Fruit fly (Drosophila melanogaster): ENCODE results near the gene uif.

uif gene

dm6 chr2L:6966309-6966708, 43.9 kb downstream of the uif start:
- TF ChIP-seq psq (optimal IDR thresholded peaks at IDR 0.05): no peak
- no peak for TF ChIP-seq CG8478 (optimal IDR thresholded peaks at IDR 0.05)
- no peak for TF ChIP-seq Dll (optimal IDR thresholded peaks at IDR 0.05)
- no peak for TF ChIP-seq EcR (GFP tag; optimal IDR thresholded peaks at IDR 0.05)
- TF ChIP-seq pan (optimal IDR thresholded peaks at IDR 0.05): no peak
- TF ChIP-seq usp (GFP tag; optimal IDR thresholded peaks at IDR 0.05): no peak

- TF ChIP-seq EcR (GFP tag; optimal IDR thresholded peaks at IDR 0.05): no peak
- no peak for TF ChIP-seq psq (optimal IDR thresholded peaks at IDR 0.05)
- no peak for TF ChIP-seq usp (GFP tag; optimal IDR thresholded peaks at IDR 0.05)
- TF ChIP-seq Dll (optimal IDR thresholded peaks at IDR 0.05): no peak
- no peak for TF ChIP-seq CG8478 (optimal IDR thresholded peaks at IDR 0.05)
- TF ChIP-seq pan (optimal IDR thresholded peaks at IDR 0.05): no peak
Observed at dm6 chr2L:6964632-6965031, 45.5 kb downstream of the uif start.

dm6 chr2L:6964022-6964434, 46.1 kb downstream of the uif start, which contains the start of the genes sip2 and Coprox:
Gene sip2, minus strand, starts transcription at chr2L:6964074.
Gene Coprox, plus strand, starts transcription at chr2L:6964421.
- TF ChIP-seq psq (optimal IDR thresholded peaks at IDR 0.05) (no peak), Dll (optimal IDR thresholded peaks at IDR 0.05) (no peak), usp (GFP tag; optimal IDR thresholded peaks at IDR 0.05) (no peak), EcR (GFP tag; optimal IDR thresholded peaks at IDR 0.05) (no peak), CG8478 (optimal IDR thresholded peaks at IDR 0.05) (no peak), pan (optimal IDR thresholded peaks at IDR 0.05) (no peak)

- TF ChIP-seq psq (optimal IDR thresholded peaks at IDR 0.05) (no peak), Dll (optimal IDR thresholded peaks at IDR 0.05) (no peak), usp (GFP tag; optimal IDR thresholded peaks at IDR 0.05) (no peak), EcR (GFP tag; optimal IDR thresholded peaks at IDR 0.05) (no peak), CG8478 (optimal IDR thresholded peaks at IDR 0.05) (no peak), pan (optimal IDR thresholded peaks at IDR 0.05) (no peak)
Observed at dm6 chr2L:6960165-6960564, 50.0 kb downstream of the uif start, which contains the start of the genes Atac1 and Hmgcl. Gene Atac1, minus strand, starts transcription at chr2L:6960328. Gene Hmgcl, plus strand, starts transcription at chr2L:6960377.

- TF ChIP-seq EcR (GFP tag; optimal IDR thresholded peaks at IDR 0.05): no peak
- no peak for TF ChIP-seq psq (optimal IDR thresholded peaks at IDR 0.05)
- no peak for TF ChIP-seq CG8478 (optimal IDR thresholded peaks at IDR 0.05)
- TF ChIP-seq Dll (optimal IDR thresholded peaks at IDR 0.05): no peak
- TF ChIP-seq usp (GFP tag; optimal IDR thresholded peaks at IDR 0.05): no peak
- no peak for TF ChIP-seq pan (optimal IDR thresholded peaks at IDR 0.05)
Observed at dm6 chr2L:6956725-6957124, 53.4 kb downstream of the uif start, which contains the start of the genes CG13775 and CG3430. Gene CG13775, minus strand, starts transcription at chr2L:6956950. Gene CG3430, plus strand, starts transcription at chr2L:6957008.

- TF ChIP-seq psq (optimal IDR thresholded peaks at IDR 0.05) (no peak), EcR (GFP tag; optimal IDR thresholded peaks at IDR 0.05) (no peak)
Observed at dm6 chr2L:6950096-6950495, 60.1 kb downstream of the uif start, which contains the start of the genes Gas41 and SA1. Gene Gas41, minus strand, starts transcription at chr2L:6950207. Gene SA1, plus strand, starts transcription at chr2L:6950421.

- no peak for TF ChIP-seq psq (optimal IDR thresholded peaks at IDR 0.05)
- TF ChIP-seq usp (GFP tag; optimal IDR thresholded peaks at IDR 0.05): no peak
- TF ChIP-seq CG8478 (optimal IDR thresholded peaks at IDR 0.05): no peak
Observed at dm6 chr2L:6948540-6948942, 61.6 kb downstream of the uif start, which contains the start of gene ihog. Gene ihog, minus strand, starts transcription at chr2L:6948808.

- TF ChIP-seq usp (GFP tag; optimal IDR thresholded peaks at IDR 0.05) (no peak), EcR (GFP tag; optimal IDR thresholded peaks at IDR 0.05) (no peak), Dll (optimal IDR thresholded peaks at IDR 0.05) (no peak), pan (optimal IDR thresholded peaks at IDR 0.05) (no peak), CG8478 (optimal IDR thresholded peaks at IDR 0.05) (no peak), psq (optimal IDR thresholded peaks at IDR 0.05) (no peak)
Observed at dm6 chr2L:6945088-6945487, 65.1 kb downstream of the uif start, which contains the start of gene Fgop2. Gene Fgop2, minus strand, starts transcription at chr2L:6945289.

dm6 chr2L:6942714-6943113, 67.4 kb downstream of the uif start, which contains the start of gene CG18304:
Gene CG18304, minus strand, starts transcription at chr2L:6942814.
- TF ChIP-seq Dll (optimal IDR thresholded peaks at IDR 0.05): no peak
- no peak for TF ChIP-seq usp (GFP tag; optimal IDR thresholded peaks at IDR 0.05)
- TF ChIP-seq CG8478 (optimal IDR thresholded peaks at IDR 0.05): no peak
- TF ChIP-seq EcR (GFP tag; optimal IDR thresholded peaks at IDR 0.05): no peak
- no peak for TF ChIP-seq pan (optimal IDR thresholded peaks at IDR 0.05)

- no peak for TF ChIP-seq psq (optimal IDR thresholded peaks at IDR 0.05)
- no peak for TF ChIP-seq pan (optimal IDR thresholded peaks at IDR 0.05)
- TF ChIP-seq usp (GFP tag; optimal IDR thresholded peaks at IDR 0.05): no peak
- TF ChIP-seq CG8478 (optimal IDR thresholded peaks at IDR 0.05): no peak
- no peak for TF ChIP-seq EcR (GFP tag; optimal IDR thresholded peaks at IDR 0.05)
Observed at dm6 chr2L:6941731-6942130, 68.4 kb downstream of the uif start.

dm6 chr2L:6939698-6940097, 70.5 kb downstream of the uif start:
- TF ChIP-seq pan (optimal IDR thresholded peaks at IDR 0.05) (no peak), CG8478 (optimal IDR thresholded peaks at IDR 0.05) (no peak), psq (optimal IDR thresholded peaks at IDR 0.05) (no peak), usp (GFP tag; optimal IDR thresholded peaks at IDR 0.05) (no peak), Dll (optimal IDR thresholded peaks at IDR 0.05) (no peak), EcR (GFP tag; optimal IDR thresholded peaks at IDR 0.05) (no peak)

dm6 chr2L:6931821-6932220, 78.3 kb downstream of the uif start, which contains the start of gene CG43232:
Gene CG43232, plus strand, starts transcription at chr2L:6932121.
- TF ChIP-seq CG8478 (optimal IDR thresholded peaks at IDR 0.05): no peak
- no peak for TF ChIP-seq psq (optimal IDR thresholded peaks at IDR 0.05)
- no peak for TF ChIP-seq EcR (GFP tag; optimal IDR thresholded peaks at IDR 0.05)
- no peak for TF ChIP-seq pan (optimal IDR thresholded peaks at IDR 0.05)
- TF ChIP-seq usp (GFP tag; optimal IDR thresholded peaks at IDR 0.05): no peak
- no peak for TF ChIP-seq Dll (optimal IDR thresholded peaks at IDR 0.05)

- TF ChIP-seq psq (optimal IDR thresholded peaks at IDR 0.05) (no peak), pan (optimal IDR thresholded peaks at IDR 0.05) (no peak)
Observed at dm6 chr2L:6925114-6925513, 85.0 kb downstream of the uif start.
